Fruit fly (Drosophila melanogaster) whole organism, embryonic: ENCODE results near the gene flfl.
A peak's percentile ranks its signal among the peaks of the same experiment; 100 is the strongest.

Experiments
- Bgb ChIP-seq: fragments of 200-800 bp; sonication (Bioruptor generic); IDR thresholded peaks from 2 replicates; pipeline ENCODE4 v1.3.6; 2022; ENCODE audit warnings: missing biosample characterization, missing genetic modification characterization; ENCODE audit not compliant: partially characterized antibody
- CG10431 ChIP-seq: fragments of 200-800 bp; sonication (Bioruptor generic); optimal IDR thresholded peaks from 3 replicates; lab custom pipeline; 2018; ENCODE audit warnings: missing biosample characterization, mild to moderate bottlenecking, missing genetic modification characterization
- CG12659 ChIP-seq: fragments of 200-800 bp; sonication (Bioruptor generic); optimal IDR thresholded peaks from 3 replicates; lab custom pipeline; 2017; ENCODE audit warnings: mild to moderate bottlenecking, missing biosample characterization, missing genetic modification reagents, missing genetic modification characterization
- CG13287 ChIP-seq: fragments of 200-800 bp; sonication (Bioruptor generic); IDR thresholded peaks from 2 replicates; pipeline ENCODE4 v1.3.6; 2022; ENCODE audit warnings: missing biosample characterization, missing genetic modification characterization; ENCODE audit not compliant: partially characterized antibody
- CG14441 ChIP-seq: fragments of 200-800 bp; sonication (Bioruptor generic); IDR thresholded peaks from 2 replicates; pipeline ENCODE4 v1.3.6; 2022; ENCODE audit warnings: missing biosample characterization, missing genetic modification characterization
- CG14860 ChIP-seq: fragments of 200-800 bp; sonication (Bioruptor generic); IDR thresholded peaks from 3 replicates; pipeline ENCODE4 v1.3.6; 2022; ENCODE audit warnings: missing biosample characterization, missing genetic modification characterization; ENCODE audit not compliant: partially characterized antibody
- CG1529 ChIP-seq: fragments of 200-800 bp; sonication (Bioruptor generic); optimal IDR thresholded peaks from 3 replicates; lab custom pipeline; 2018; ENCODE audit warnings: missing biosample characterization, missing genetic modification characterization
- CG15479 ChIP-seq: fragments of 200-800 bp; sonication (Bioruptor generic); optimal IDR thresholded peaks from 3 replicates; lab custom pipeline; 2019; ENCODE audit warnings: missing biosample characterization, mild to moderate bottlenecking, missing genetic modification characterization, moderate library complexity
- CG17359 ChIP-seq: fragments of 200-800 bp; sonication (Bioruptor generic); optimal IDR thresholded peaks from 3 replicates; lab custom pipeline; 2018; ENCODE audit warnings: missing biosample characterization, mild to moderate bottlenecking, missing genetic modification characterization, moderate library complexity
- CG30020 ChIP-seq: fragments of 200-800 bp; optimal IDR thresholded peaks from 2 replicates; lab custom pipeline; 2019; ENCODE audit warnings: missing biosample characterization, mild to moderate bottlenecking, missing genetic modification characterization, moderate library complexity
- CG3407 ChIP-seq: fragments of 200-800 bp; sonication (Bioruptor generic); optimal IDR thresholded peaks from 2 replicates; lab custom pipeline; 2018; ENCODE audit warnings: missing biosample characterization, mild to moderate bottlenecking, missing genetic modification characterization
- CG5953 ChIP-seq: fragments of 200-800 bp; sonication (Bioruptor generic); IDR thresholded peaks from 2 replicates; pipeline ENCODE4 v1.3.6; 2022; ENCODE audit warnings: missing biosample characterization, missing genetic modification characterization
- CG6272 ChIP-seq: fragments of 200-800 bp; sonication (Bioruptor generic); IDR thresholded peaks from 2 replicates; pipeline ENCODE4 v1.3.6; 2022; ENCODE audit warnings: missing biosample characterization, missing genetic modification characterization
- CG6854 ChIP-seq: fragments of 200-800 bp; sonication (Bioruptor generic); optimal IDR thresholded peaks from 3 replicates; lab custom pipeline; 2017; ENCODE audit warnings: missing biosample characterization, mild to moderate bottlenecking, missing genetic modification characterization
- CG9876 ChIP-seq: fragments of 200-800 bp; sonication (Bioruptor generic); optimal IDR thresholded peaks from 2 replicates; lab custom pipeline; 2016; ENCODE audit warnings: missing biosample characterization, missing genetic modification characterization
- Deaf1 ChIP-seq: fragments of 200-800 bp; optimal IDR thresholded peaks from 3 replicates; lab custom pipeline; 2019; ENCODE audit warnings: missing biosample characterization, mild to moderate bottlenecking, missing genetic modification characterization, moderate library complexity
- ERR ChIP-seq: fragments of 200-800 bp; sonication (Bioruptor generic); optimal IDR thresholded peaks from 2 replicates; lab custom pipeline; 2016; ENCODE audit warnings: missing biosample characterization, missing genetic modification characterization
- Ets97D ChIP-seq: fragments of 200-800 bp; sonication (Bioruptor generic); optimal IDR thresholded peaks from 3 replicates; lab custom pipeline; 2016; ENCODE audit warnings: missing biosample characterization, missing genetic modification characterization
- H15 ChIP-seq: fragments of 200-800 bp; sonication (Bioruptor generic); IDR thresholded peaks from 3 replicates; pipeline ENCODE4 v1.3.6; 2022; ENCODE audit warnings: missing biosample characterization, missing genetic modification characterization
- Lim3 ChIP-seq: fragments of 200-800 bp; sonication (Bioruptor generic); IDR thresholded peaks from 2 replicates; pipeline ENCODE4 v1.3.6; 2022; ENCODE audit warnings: missing biosample characterization, missing genetic modification characterization
- MTF-1 ChIP-seq: fragments of 200-800 bp; sonication (Bioruptor generic); optimal IDR thresholded peaks from 2 replicates; lab custom pipeline; 2018; ENCODE audit warnings: missing biosample characterization, mild to moderate bottlenecking, missing genetic modification characterization, borderline replicate concordance
- Optix ChIP-seq: fragments of 200-800 bp; sonication (Bioruptor generic); IDR thresholded peaks from 3 replicates; pipeline ENCODE4 v1.3.6; 2022; ENCODE audit warnings: missing biosample characterization, missing genetic modification characterization
- Pdp1 ChIP-seq, 2 experiments: fragments of 200-800 bp; sonication (Bioruptor generic); optimal IDR thresholded peaks; 3 replicates each; lab custom pipeline; 2016; ENCODE audit warnings: missing biosample characterization in 2 of 2, missing genetic modification characterization in 2 of 2, mild to moderate bottlenecking in 1 of 2, moderate library complexity in 1 of 2
- Stat92E ChIP-seq, 3 experiments: fragments of >200 bp in 2 of 3; fragments of 200-800 bp in 1 of 3; sonication (Bioruptor generic) in 1 of 3; optimal IDR thresholded peaks; 2 replicates each; lab custom pipeline; 2017 to 2019; ENCODE audit warnings: missing biosample characterization in 3 of 3, missing genetic modification characterization in 3 of 3, mild to moderate bottlenecking in 1 of 3, moderate library complexity in 1 of 3
- Taf1 ChIP-seq: fragments of 200-800 bp; sonication (Bioruptor generic); IDR thresholded peaks from 2 replicates; pipeline ENCODE4 v1.3.6; 2022; ENCODE audit warnings: missing biosample characterization, missing genetic modification characterization
- YL-1 ChIP-seq: fragments of 200-800 bp; sonication (Bioruptor generic); optimal IDR thresholded peaks from 3 replicates; lab custom pipeline; 2017; ENCODE audit warnings: missing biosample characterization, mild to moderate bottlenecking, missing genetic modification characterization
- corto ChIP-seq: fragments of 200-800 bp; sonication (Bioruptor generic); optimal IDR thresholded peaks from 2 replicates; lab custom pipeline; 2016; ENCODE audit warnings: missing biosample characterization, mild to moderate bottlenecking, missing genetic modification characterization, moderate library complexity
- crc ChIP-seq: fragments of 200-800 bp; sonication (Bioruptor generic); optimal IDR thresholded peaks from 2 replicates; lab custom pipeline; 2016; ENCODE audit warnings: missing biosample characterization, missing genetic modification characterization
- crp ChIP-seq, 2 experiments: fragments of 200-800 bp; sonication (Bioruptor generic); optimal IDR thresholded peaks; 2 replicates in 1 of 2; 3 replicates in 1 of 2; lab custom pipeline; 2017; ENCODE audit warnings: missing biosample characterization in 2 of 2, missing genetic modification characterization in 2 of 2, mild to moderate bottlenecking in 1 of 2, moderate library complexity in 1 of 2
- cwo ChIP-seq: fragments of 200-800 bp; sonication (Bioruptor generic); optimal IDR thresholded peaks from 3 replicates; lab custom pipeline; 2017; ENCODE audit warnings: missing biosample characterization, missing genetic modification characterization, mild to moderate bottlenecking, moderate library complexity, missing genetic modification reagents
- dati ChIP-seq: fragments of 200-800 bp; sonication (Bioruptor generic); IDR thresholded peaks from 2 replicates; pipeline ENCODE4 v1.3.6; 2022; ENCODE audit warnings: missing biosample characterization, missing genetic modification characterization
- dmrt11E ChIP-seq: fragments of 200-800 bp; sonication (Bioruptor generic); optimal IDR thresholded peaks from 3 replicates; lab custom pipeline; 2018; ENCODE audit warnings: missing biosample characterization, mild to moderate bottlenecking, missing genetic modification characterization, moderate library complexity
- fd64A ChIP-seq: fragments of 200-800 bp; sonication (Bioruptor generic); optimal IDR thresholded peaks from 3 replicates; lab custom pipeline; 2018; ENCODE audit warnings: missing biosample characterization, mild to moderate bottlenecking, missing genetic modification characterization
- fru ChIP-seq: fragments of >200 bp; optimal IDR thresholded peaks from 2 replicates; lab custom pipeline; 2017
- fu2 ChIP-seq: fragments of 200-800 bp; sonication (Bioruptor generic); optimal IDR thresholded peaks from 2 replicates; lab custom pipeline; 2016; ENCODE audit warnings: missing biosample characterization, missing genetic modification characterization
- hb ChIP-seq: fragments of 200-800 bp; sonication (Bioruptor generic); IDR thresholded peaks from 3 replicates; pipeline ENCODE4 v1.3.6; 2022; ENCODE audit warnings: missing biosample characterization, missing genetic modification characterization; ENCODE audit not compliant: partially characterized antibody
- hkb ChIP-seq, 2 experiments: fragments of 200-800 bp in 1 of 2; fragments of >200 bp in 1 of 2; sonication (Bioruptor generic) in 1 of 2; IDR thresholded peaks in 1 of 2; optimal IDR thresholded peaks in 1 of 2; 2 replicates each; pipeline versions ENCODE4 v1.3.6 to Lab custom; 2017 to 2022; ENCODE audit warnings: missing biosample characterization in 1 of 2, missing genetic modification characterization in 1 of 2
- ind ChIP-seq: fragments of 200-800 bp; sonication (Bioruptor generic); optimal IDR thresholded peaks from 3 replicates; lab custom pipeline; 2016; ENCODE audit warnings: missing biosample characterization, missing genetic modification characterization
- insv ChIP-seq, 2 experiments: fragments of 200-800 bp; sonication (Bioruptor generic); optimal IDR thresholded peaks; 3 replicates each; lab custom pipeline; 2016 to 2018; ENCODE audit warnings: missing biosample characterization in 2 of 2, missing genetic modification characterization in 2 of 2
- lola ChIP-seq, 3 experiments: fragments of >200 bp in 2 of 3; fragments of 200-800 bp in 1 of 3; sonication (Bioruptor generic) in 1 of 3; optimal IDR thresholded peaks; 2 replicates each; lab custom pipeline; 2017 to 2019; ENCODE audit warnings: missing biosample characterization in 3 of 3, missing genetic modification characterization in 3 of 3, mild to moderate bottlenecking in 1 of 3, moderate library complexity in 1 of 3
- maf-S ChIP-seq: fragments of 200-800 bp; sonication (Bioruptor generic); optimal IDR thresholded peaks from 2 replicates; lab custom pipeline; 2016; ENCODE audit warnings: missing biosample characterization, missing genetic modification characterization
- nmo ChIP-seq: fragments of 200-800 bp; sonication (Bioruptor generic); optimal IDR thresholded peaks from 2 replicates; lab custom pipeline; 2018; ENCODE audit warnings: missing biosample characterization, mild to moderate bottlenecking, missing genetic modification characterization, moderate library complexity
- nom ChIP-seq: fragments of 200-800 bp; sonication (Bioruptor generic); optimal IDR thresholded peaks from 2 replicates; lab custom pipeline; 2017; ENCODE audit warnings: missing biosample characterization, missing genetic modification characterization, mild to moderate bottlenecking, moderate library complexity, missing genetic modification reagents
- ro ChIP-seq: fragments of 200-800 bp; sonication (Bioruptor generic); IDR thresholded peaks from 2 replicates; pipeline ENCODE4 v1.3.6; 2022; ENCODE audit warnings: missing biosample characterization, missing genetic modification characterization
- scrt ChIP-seq: fragments of 200-800 bp; sonication (Bioruptor generic); optimal IDR thresholded peaks from 2 replicates; lab custom pipeline; 2018; ENCODE audit warnings: missing biosample characterization, mild to moderate bottlenecking, missing genetic modification characterization, moderate library complexity
- trh ChIP-seq: fragments of 200-800 bp; sonication (Bioruptor generic); optimal IDR thresholded peaks from 2 replicates; lab custom pipeline; 2016; ENCODE audit warnings: missing biosample characterization, missing genetic modification characterization
- vnd ChIP-seq: fragments of 200-800 bp; sonication (Bioruptor generic); IDR thresholded peaks from 3 replicates; pipeline ENCODE4 v1.3.6; 2022; ENCODE audit warnings: missing biosample characterization, missing genetic modification characterization; ENCODE audit not compliant: partially characterized antibody
- yki ChIP-seq: fragments of >200 bp; optimal IDR thresholded peaks from 3 replicates; lab custom pipeline; 2018

Gene flfl

DNA sequence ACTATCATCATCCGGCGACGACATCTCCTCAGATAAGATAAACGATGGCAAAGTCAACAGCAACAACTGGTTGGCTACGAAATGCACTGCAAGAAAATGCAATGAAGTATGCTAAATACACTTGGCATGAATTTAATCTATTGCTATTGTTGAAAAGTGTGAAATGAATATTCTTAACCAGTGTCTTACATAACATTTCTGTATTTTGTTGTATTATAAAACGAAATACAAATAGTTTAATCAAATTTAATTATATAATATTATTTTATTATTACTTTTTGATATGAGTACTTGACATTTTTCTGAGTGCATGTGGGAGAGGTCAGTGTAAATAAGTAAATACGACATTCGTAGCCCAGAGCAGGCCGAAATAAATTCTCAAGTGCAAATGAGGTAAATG lies 29.8 kb downstream of the flfl start (continued):
- no peak for TF ChIP-seq CG14860 (GFP tag; lab: Robert Waterston, UW)
- TF ChIP-seq ro: no peak
- TF ChIP-seq dati (GFP tag; lab: Robert Waterston, UW): no peak
- TF ChIP-seq crc: no peak
- peak; percentile 3 for TF ChIP-seq scrt (GFP tag; lab: Kevin White, UChicago)
- peak in 1 of 2 experiments; percentile 32 for TF ChIP-seq Pdp1 (GFP tag; optimal IDR thresholded peaks at IDR 0.05; lab: Kevin White, UChicago)

DNA sequence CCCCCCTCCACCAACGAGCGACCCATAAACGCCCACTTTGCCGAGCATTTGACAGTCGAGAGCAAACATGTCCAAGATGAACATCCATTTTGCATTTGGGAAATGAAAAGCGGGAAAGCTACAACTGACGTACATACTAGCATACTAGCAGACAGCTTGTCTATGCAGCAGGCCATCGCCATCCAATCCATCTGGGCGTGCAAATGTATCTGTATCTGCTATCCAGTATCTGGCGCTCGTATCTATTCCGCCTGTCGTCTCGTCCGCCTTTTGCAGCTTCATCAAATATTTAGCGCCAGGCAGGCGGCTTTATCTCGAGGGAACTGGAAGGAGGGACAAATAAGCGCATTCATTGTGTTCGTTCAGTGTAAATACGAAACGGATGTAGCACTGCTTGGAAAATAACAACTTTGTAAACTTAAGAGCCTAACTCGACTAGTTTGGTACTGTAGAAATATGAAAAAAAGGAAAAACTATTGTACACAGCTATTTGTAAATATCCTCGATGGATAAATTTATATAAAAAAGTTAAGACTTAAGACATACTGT lies 30.3 kb downstream of the flfl start:
- TF ChIP-seq Optix (GFP tag; lab: Robert Waterston, UW) (0 out of 3 replicates have a peak, but pooled peaks have one; percentile 24), corto (GFP tag; lab: Kevin White, UChicago) (no peak), YL-1 (GFP tag; lab: Kevin White, UChicago) (no peak), cwo (GFP tag; lab: Kevin White, UChicago) (no peak), insv (GFP tag; optimal IDR thresholded peaks at IDR 0.05; lab: Kevin White, UChicago) (no peak), CG12659 (GFP tag; lab: Kevin White, UChicago) (no peak), ind (GFP tag; lab: Kevin White, UChicago) (no peak), Taf1 (GFP tag; lab: Robert Waterston, UW) (no peak), fd64A (GFP tag; lab: Kevin White, UChicago) (peak; percentile 13), CG5953 (GFP tag; lab: Robert Waterston, UW) (peak; percentile 47; the same call in 1 of the 2 replicates), vnd (GFP tag; lab: Robert Waterston, UW) (no peak), fu2 (GFP tag; lab: Kevin White, UChicago) (no peak), CG3407 (GFP tag; lab: Kevin White, UChicago) (no peak), fru (lab: Kevin White, UChicago) (no peak), CG13287 (GFP tag; lab: Robert Waterston, UW) (no peak), MTF-1 (GFP tag; lab: Kevin White, UChicago) (no peak), dmrt11E (no peak), maf-S (GFP tag; lab: Kevin White, UChicago) (peak; percentile 1), CG30020 (no peak), Stat92E (GFP tag; optimal IDR thresholded peaks at IDR 0.05; lab: Kevin White, UChicago) (no peak), nmo (GFP tag; lab: Kevin White, UChicago) (no peak), lola (GFP tag; optimal IDR thresholded peaks at IDR 0.05; lab: Kevin White, UChicago) (peak in 1 of 3 experiments; percentile 5), ERR (GFP tag; lab: Kevin White, UChicago) (no peak), hkb (optimal IDR thresholded peaks at IDR 0.05; lab: Kevin White, UChicago) (no peak), hkb (GFP tag; IDR thresholded peaks at IDR 0.05; lab: Robert Waterston, UW) (no peak), nom (peak; percentile 14), Lim3 (GFP tag; lab: Robert Waterston, UW) (no peak), CG14441 (GFP tag; lab: Robert Waterston, UW) (no peak), H15 (GFP tag; lab: Robert Waterston, UW) (no peak), hb (GFP tag; lab: Robert Waterston, UW) (no peak), trh (GFP tag; lab: Kevin White, UChicago) (no peak), CG1529 (GFP tag; lab: Kevin White, UChicago) (no peak), Ets97D (GFP tag; lab: Kevin White, UChicago) (no peak), yki (lab: Kevin White, UChicago) (no peak), CG9876 (GFP tag; lab: Kevin White, UChicago) (no peak), CG6854 (no peak), CG17359 (tag; lab: Kevin White, UChicago) (no peak), Deaf1 (tag; lab: Kevin White, UChicago) (no peak), crp (GFP tag; optimal IDR thresholded peaks at IDR 0.05; lab: Kevin White, UChicago) (no peak), CG10431 (GFP tag; lab: Kevin White, UChicago) (no peak), CG15479 (peak; percentile 97), CG6272 (no peak), Bgb (no peak)
